Worm (Caenorhabditis elegans) whole organism, late embryonic: Measurements from ENCODE around the gene rme-6.

ENCODE experiments used
- C08G9.2 ChIP-seq: sonication (generic microtip); optimal IDR thresholded peaks from 2 replicates; lab custom pipeline; 2016; ENCODE audit warnings: mild to moderate bottlenecking, missing genetic modification characterization, moderate library complexity, missing compliant biosample characterization
- F13H6.1 ChIP-seq: sonication (generic microtip); optimal IDR thresholded peaks from 2 replicates; lab custom pipeline; 2016; ENCODE audit warnings: missing genetic modification characterization, missing compliant biosample characterization
- K02D7.2 ChIP-seq: sonication (generic microtip); optimal IDR thresholded peaks from 2 replicates; lab custom pipeline; 2017; ENCODE audit warnings: mild to moderate bottlenecking, missing genetic modification characterization, missing compliant biosample characterization
- Y22D7AL.16 ChIP-seq: sonication (generic microtip); optimal IDR thresholded peaks from 2 replicates; lab custom pipeline; 2016; ENCODE audit warnings: missing genetic modification characterization, missing compliant biosample characterization
- ama-1 ChIP-seq: fragments of 150-350 bp; optimal IDR thresholded peaks from 2 replicates; lab custom pipeline; 2014
- ceh-14 ChIP-seq: sonication (generic microtip); optimal IDR thresholded peaks from 2 replicates; lab custom pipeline; 2016; ENCODE audit warnings: missing genotype, missing genetic modification characterization, missing compliant biosample characterization
- ceh-18 ChIP-seq: sonication (generic microtip); optimal IDR thresholded peaks from 2 replicates; lab custom pipeline; 2016; ENCODE audit warnings: missing genetic modification characterization, missing compliant biosample characterization
- ceh-2 ChIP-seq: sonication (generic microtip); optimal IDR thresholded peaks from 2 replicates; lab custom pipeline; 2016; ENCODE audit warnings: missing genotype, missing genetic modification characterization, missing compliant biosample characterization
- ceh-22 ChIP-seq: sonication (generic microtip); optimal IDR thresholded peaks from 2 replicates; lab custom pipeline; 2017; ENCODE audit warnings: missing biosample characterization, missing genetic modification characterization
- ceh-24 ChIP-seq: sonication (generic microtip); optimal IDR thresholded peaks from 2 replicates; lab custom pipeline; 2016; ENCODE audit warnings: mild to moderate bottlenecking, missing genetic modification characterization, missing compliant biosample characterization
- ceh-30 ChIP-seq: fragments of 150-350 bp; optimal IDR thresholded peaks from 2 replicates; lab custom pipeline; 2014; ENCODE audit warnings: missing biosample characterization, missing genetic modification characterization
- ceh-34 ChIP-seq: sonication (generic microtip); optimal IDR thresholded peaks from 2 replicates; lab custom pipeline; 2016; ENCODE audit warnings: mild to moderate bottlenecking, missing genetic modification characterization, missing compliant biosample characterization
- ceh-48 ChIP-seq: sonication (generic microtip); optimal IDR thresholded peaks from 2 replicates; lab custom pipeline; 2016; ENCODE audit warnings: missing genetic modification characterization, inconsistent platforms, missing compliant biosample characterization
- ceh-9 ChIP-seq: sonication (generic microtip); optimal IDR thresholded peaks from 2 replicates; lab custom pipeline; 2016; ENCODE audit warnings: mild to moderate bottlenecking, missing genetic modification characterization, inconsistent platforms, missing compliant biosample characterization
- che-1 ChIP-seq: sonication (generic microtip); optimal IDR thresholded peaks from 2 replicates; lab custom pipeline; 2016; ENCODE audit warnings: mild to moderate bottlenecking, missing genetic modification characterization, missing compliant biosample characterization
- dmd-4 ChIP-seq: sonication (generic microtip); optimal IDR thresholded peaks from 2 replicates; lab custom pipeline; 2016; ENCODE audit warnings: borderline replicate concordance, missing genetic modification characterization, missing compliant biosample characterization
- dve-1 ChIP-seq: sonication (generic microtip); optimal IDR thresholded peaks from 2 replicates; lab custom pipeline; 2017; ENCODE audit warnings: antibody characterized with exemption, mild to moderate bottlenecking, missing genetic modification characterization, missing compliant biosample characterization
- elt-2 ChIP-seq: sonication (generic microtip); optimal IDR thresholded peaks from 2 replicates; lab custom pipeline; 2016; ENCODE audit warnings: missing genetic modification reagents, missing genetic modification characterization, missing compliant biosample characterization
- eyg-1 ChIP-seq: sonication (generic microtip); optimal IDR thresholded peaks from 2 replicates; lab custom pipeline; 2016; ENCODE audit warnings: missing genotype, missing genetic modification characterization, missing compliant biosample characterization
- fax-1 ChIP-seq: sonication (generic microtip); optimal IDR thresholded peaks from 2 replicates; lab custom pipeline; 2016; ENCODE audit warnings: missing genotype, missing genetic modification characterization, missing compliant biosample characterization
- fkh-10 ChIP-seq: fragments of 150-350 bp; optimal IDR thresholded peaks from 2 replicates; lab custom pipeline; 2014; ENCODE audit warnings: missing biosample characterization, missing genetic modification reagents, missing genetic modification characterization
- fkh-6 ChIP-seq: sonication (generic microtip); optimal IDR thresholded peaks from 2 replicates; lab custom pipeline; 2016; ENCODE audit warnings: missing genetic modification characterization, missing compliant biosample characterization
- gmeb-2 ChIP-seq: sonication (generic microtip); optimal IDR thresholded peaks from 2 replicates; lab custom pipeline; 2016; ENCODE audit warnings: missing genetic modification characterization, inconsistent platforms, missing compliant biosample characterization
- hlh-13 ChIP-seq: fragments of 200-800 bp; sonication (Bioruptor generic); optimal IDR thresholded peaks from 2 replicates; lab custom pipeline; 2018; ENCODE audit warnings: mild to moderate bottlenecking, missing genetic modification characterization, missing compliant biosample characterization
- hlh-15 ChIP-seq: sonication (generic microtip); optimal IDR thresholded peaks from 2 replicates; lab custom pipeline; 2016; ENCODE audit warnings: missing genetic modification characterization, missing compliant biosample characterization
- hlh-30 ChIP-seq: sonication (generic microtip); optimal IDR thresholded peaks from 2 replicates; lab custom pipeline; 2017; ENCODE audit warnings: antibody characterized with exemption, missing genetic modification characterization, missing compliant biosample characterization; ENCODE audit not compliant: insufficient read depth
- hlh-8 ChIP-seq: sonication (generic microtip); optimal IDR thresholded peaks from 2 replicates; lab custom pipeline; 2016; ENCODE audit warnings: missing genotype, missing genetic modification characterization, missing compliant biosample characterization
- lim-6 ChIP-seq: sonication (generic microtip); optimal IDR thresholded peaks from 2 replicates; lab custom pipeline; 2016; ENCODE audit warnings: missing genetic modification characterization, missing compliant biosample characterization
- lin-11 ChIP-seq: fragments of 200-800 bp; sonication (Bioruptor generic); optimal IDR thresholded peaks from 2 replicates; lab custom pipeline; 2018; ENCODE audit warnings: mild to moderate bottlenecking, missing genetic modification characterization, missing compliant biosample characterization
- madf-2 ChIP-seq: sonication (generic microtip); optimal IDR thresholded peaks from 2 replicates; lab custom pipeline; 2017; ENCODE audit warnings: missing genetic modification characterization, missing compliant biosample characterization
- mec-3 ChIP-seq: sonication (generic microtip); optimal IDR thresholded peaks from 2 replicates; lab custom pipeline; 2016; ENCODE audit warnings: borderline replicate concordance, missing genetic modification characterization, missing compliant biosample characterization
- nhr-11 ChIP-seq: fragments of 150-350 bp; optimal IDR thresholded peaks from 2 replicates; lab custom pipeline; 2014; ENCODE audit warnings: missing biosample characterization, missing genetic modification characterization
- npax-4 ChIP-seq: sonication (generic microtip); optimal IDR thresholded peaks from 2 replicates; lab custom pipeline; 2016; ENCODE audit warnings: missing genetic modification characterization, missing compliant biosample characterization
- pag-3 ChIP-seq: sonication (generic microtip); optimal IDR thresholded peaks from 2 replicates; lab custom pipeline; 2016; ENCODE audit warnings: missing compliant biosample characterization, missing genetic modification characterization, borderline replicate concordance
- pat-9 ChIP-seq: fragments of 200-800 bp; sonication (Bioruptor generic); optimal IDR thresholded peaks from 2 replicates; lab custom pipeline; 2018; ENCODE audit warnings: mild to moderate bottlenecking, missing genetic modification characterization, moderate library complexity, missing compliant biosample characterization
- pax-1 ChIP-seq: fragments of 150-350 bp; optimal IDR thresholded peaks from 2 replicates; lab custom pipeline; 2014; ENCODE audit warnings: missing biosample characterization, missing genetic modification characterization
- pha-2 ChIP-seq: sonication (generic microtip); optimal IDR thresholded peaks from 2 replicates; lab custom pipeline; 2017; ENCODE audit warnings: mild to moderate bottlenecking, missing genetic modification characterization, missing compliant biosample characterization
- pros-1 ChIP-seq: fragments of 150-350 bp; optimal IDR thresholded peaks from 2 replicates; lab custom pipeline; 2014; ENCODE audit warnings: missing biosample characterization, missing genetic modification reagents, missing genetic modification characterization
- ref-2 ChIP-seq: sonication (generic microtip); optimal IDR thresholded peaks from 2 replicates; lab custom pipeline; 2016; ENCODE audit warnings: missing genetic modification characterization, missing compliant biosample characterization
- rnt-1 ChIP-seq: sonication (generic microtip); optimal IDR thresholded peaks from 2 replicates; lab custom pipeline; 2016; ENCODE audit warnings: missing genetic modification characterization, missing compliant biosample characterization
- sdc-2 ChIP-seq: sonication (generic microtip); optimal IDR thresholded peaks from 2 replicates; lab custom pipeline; 2016; ENCODE audit warnings: missing genotype, missing genetic modification characterization, missing compliant biosample characterization
- sox-2 ChIP-seq: fragments of 200-800 bp; sonication (Bioruptor generic); IDR thresholded peaks from 2 replicates; pipeline ENCODE4 v1.3.6; 2022; ENCODE audit warnings: missing genetic modification reagents, missing genetic modification characterization, missing compliant biosample characterization
- syd-9 ChIP-seq: sonication (generic microtip); optimal IDR thresholded peaks from 2 replicates; lab custom pipeline; 2016; ENCODE audit warnings: mild to moderate bottlenecking, missing genetic modification characterization, moderate library complexity, missing compliant biosample characterization
- tbx-2 ChIP-seq: sonication (generic microtip); optimal IDR thresholded peaks from 2 replicates; lab custom pipeline; 2016; ENCODE audit warnings: missing genetic modification characterization, missing compliant biosample characterization
- unc-42 ChIP-seq: sonication (generic microtip); optimal IDR thresholded peaks from 2 replicates; lab custom pipeline; 2016; ENCODE audit warnings: missing genotype, missing genetic modification characterization, missing compliant biosample characterization
- unc-55 ChIP-seq: sonication (generic microtip); optimal IDR thresholded peaks from 2 replicates; lab custom pipeline; 2017; ENCODE audit warnings: missing biosample characterization, missing genetic modification reagents, missing genetic modification characterization
- unc-86 ChIP-seq: sonication (generic microtip); optimal IDR thresholded peaks from 2 replicates; lab custom pipeline; 2016; ENCODE audit warnings: missing genetic modification characterization, missing compliant biosample characterization
- zip-5 ChIP-seq: sonication (generic microtip); optimal IDR thresholded peaks from 2 replicates; lab custom pipeline; 2016; ENCODE audit warnings: missing genetic modification characterization, missing compliant biosample characterization
- ztf-16 ChIP-seq: sonication (generic microtip); optimal IDR thresholded peaks from 2 replicates; lab custom pipeline; 2017; ENCODE audit warnings: missing genetic modification characterization, missing compliant biosample characterization

The rme-6 gene

DNA sequence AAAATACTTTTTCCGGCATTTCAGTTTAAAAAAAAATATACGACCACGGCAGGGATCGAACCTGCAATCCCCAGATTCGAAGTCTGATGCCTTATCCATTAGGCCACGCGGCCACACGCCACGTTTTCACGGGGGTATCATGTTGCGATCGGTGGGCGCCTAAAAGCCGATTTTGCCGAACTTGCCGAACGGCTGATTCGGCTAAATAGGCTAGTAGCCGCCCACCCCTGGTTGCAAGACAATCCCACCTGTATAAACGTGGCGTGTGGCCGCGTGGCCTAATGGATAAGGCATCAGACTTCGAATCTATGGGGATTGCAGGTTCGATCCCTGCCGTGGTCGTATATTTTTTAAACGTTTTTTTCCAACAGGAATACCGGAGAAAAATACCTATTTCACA lies 7.8 kb upstream of the rme-6 start:
- no peak for TF ChIP-seq tbx-2
- no peak for TF ChIP-seq pha-2 (tag; lab: Kevin White, UChicago)
- TF ChIP-seq elt-2 (tag; lab: Kevin White, UChicago), result no peak
- TF ChIP-seq fkh-6 (tag; lab: Kevin White, UChicago), result no peak
- no peak for TF ChIP-seq mec-3 (tag; lab: Kevin White, UChicago)

- TF ChIP-seq gmeb-2 (tag; lab: Kevin White, UChicago) (no peak), syd-9 (no peak)
- TF ChIP-seq, all 69 proteins: peak for 0
Observed at ce11 chrX:1089676-1090075, 7.3 kb upstream of the rme-6 start.

ce11 chrX:1093154-1093553 lies 3.8 kb upstream of the rme-6 start:
- TF ChIP-seq rnt-1 (tag; lab: Kevin White, UChicago), result peak; percentile 70
- TF ChIP-seq dve-1 (tag; lab: Kevin White, UChicago), result peak; percentile 72
- no peak for TF ChIP-seq mec-3 (tag; lab: Kevin White, UChicago)
- TF ChIP-seq pag-3 (tag; lab: Kevin White, UChicago), result no peak
- TF ChIP-seq hlh-13, result no peak
- no peak for TF ChIP-seq Y22D7AL.16 (tag; lab: Kevin White, UChicago)
- no peak for TF ChIP-seq lin-11 (tag; lab: Kevin White, UChicago)
- peak; percentile 66 for TF ChIP-seq ceh-14
- no peak for TF ChIP-seq eyg-1 (tag; lab: Kevin White, UChicago)
- peak; percentile 49 for TF ChIP-seq C08G9.2
- peak; percentile 100 for TF ChIP-seq unc-55 (GFP tag; lab: Kevin White, UChicago)
- TF ChIP-seq ztf-16 (tag; lab: Kevin White, UChicago), result peak; percentile 38
- no peak for TF ChIP-seq pax-1 (tag; lab: Kevin White, UChicago)
- peak; percentile 97 for TF ChIP-seq hlh-30 (tag; lab: Kevin White, UChicago)
- TF ChIP-seq pros-1 (tag; lab: Kevin White, UChicago), result peak; percentile 79
- peak; percentile 51 for TF ChIP-seq syd-9
- no peak for TF ChIP-seq nhr-11 (tag; lab: Kevin White, UChicago)
- peak; percentile 85 for TF ChIP-seq F13H6.1 (tag; lab: Kevin White, UChicago)
- no peak for TF ChIP-seq hlh-15 (tag; lab: Kevin White, UChicago)
- peak; percentile 99 for TF ChIP-seq ceh-18 (tag; lab: Kevin White, UChicago)
- TF ChIP-seq dmd-4, result no peak
- TF ChIP-seq fax-1 (tag; lab: Kevin White, UChicago), result peak; percentile 43
- no peak for TF ChIP-seq K02D7.2 (tag; lab: Kevin White, UChicago)
- TF ChIP-seq fkh-6 (tag; lab: Kevin White, UChicago), result peak; percentile 1
- TF ChIP-seq ceh-30, result peak; percentile 59
- TF ChIP-seq ref-2 (tag; lab: Kevin White, UChicago), result peak; percentile 74
- TF ChIP-seq ama-1 (lab: Kevin White, UChicago), result no peak
- TF ChIP-seq unc-42 (tag; lab: Kevin White, UChicago), result peak; percentile 84
- peak; percentile 91 for TF ChIP-seq ceh-34 (tag; lab: Kevin White, UChicago)
- no peak for TF ChIP-seq npax-4 (tag; lab: Kevin White, UChicago)
- no peak for TF ChIP-seq lim-6 (tag; lab: Kevin White, UChicago)
- no peak for TF ChIP-seq gmeb-2 (tag; lab: Kevin White, UChicago)
- TF ChIP-seq ceh-2, result peak; percentile 80
- TF ChIP-seq ceh-22 (tag; lab: Kevin White, UChicago), result no peak
- peak; percentile 86 for TF ChIP-seq hlh-8 (tag; lab: Kevin White, UChicago)
- no peak for TF ChIP-seq che-1
- TF ChIP-seq pha-2 (tag; lab: Kevin White, UChicago), result no peak
- TF ChIP-seq sox-2 (GFP tag; lab: Robert Waterston, UW), result peak; percentile 70
- TF ChIP-seq pat-9, result no peak
- no peak for TF ChIP-seq unc-86 (tag; lab: Kevin White, UChicago)
- no peak for TF ChIP-seq fkh-10
- TF ChIP-seq tbx-2, result peak; percentile 85
- TF ChIP-seq sdc-2, result peak; percentile 88
- no peak for TF ChIP-seq ceh-24
- peak; percentile 35 for TF ChIP-seq elt-2 (tag; lab: Kevin White, UChicago)
- peak; percentile 63 for TF ChIP-seq madf-2
- TF ChIP-seq zip-5 (tag; lab: Kevin White, UChicago), result no peak
- no peak for TF ChIP-seq ceh-48 (tag; lab: Kevin White, UChicago)
- no peak for TF ChIP-seq ceh-9
